Fruit fly (Drosophila melanogaster) whole organism, embryonic: ENCODE data around the gene CG18180.
A peak's percentile ranks its signal among the peaks of the same experiment; 100 is the strongest.

Source experiments
- Atf6 ChIP-seq: fragments of 200-800 bp; sonication (Bioruptor generic); IDR thresholded peaks from 2 replicates; pipeline ENCODE4 v1.3.6; 2022; ENCODE audit warnings: missing biosample characterization, missing genetic modification characterization
- CG10147 ChIP-seq: fragments of 200-800 bp; sonication (Bioruptor generic); optimal IDR thresholded peaks from 2 replicates; lab custom pipeline; 2019; ENCODE audit warnings: missing biosample characterization, mild to moderate bottlenecking, missing genetic modification characterization, moderate library complexity
- CG10321 ChIP-seq: fragments of 200-800 bp; sonication (Bioruptor generic); IDR thresholded peaks from 2 replicates; pipeline ENCODE4 v1.3.6; 2022; ENCODE audit warnings: missing biosample characterization, missing genetic modification characterization
- CG11696 ChIP-seq: fragments of 200-800 bp; sonication (Bioruptor generic); IDR thresholded peaks from 2 replicates; pipeline ENCODE4 v1.3.6; 2022; ENCODE audit warnings: missing biosample characterization, missing genetic modification characterization
- CG12391 ChIP-seq: fragments of 200-800 bp; sonication (Bioruptor generic); optimal IDR thresholded peaks from 3 replicates; lab custom pipeline; 2018; ENCODE audit warnings: missing biosample characterization, mild to moderate bottlenecking, missing genetic modification characterization, moderate library complexity
- CG13424 ChIP-seq: fragments of 200-800 bp; sonication (Bioruptor generic); optimal IDR thresholded peaks from 2 replicates; lab custom pipeline; 2019; ENCODE audit warnings: missing biosample characterization, mild to moderate bottlenecking, missing genetic modification characterization, moderate library complexity
- CG15696 ChIP-seq: fragments of 200-800 bp; sonication (Bioruptor generic); optimal IDR thresholded peaks from 2 replicates; lab custom pipeline; 2019; ENCODE audit warnings: missing biosample characterization, mild to moderate bottlenecking, missing genetic modification characterization, moderate library complexity
- CG17385 ChIP-seq: fragments of 200-800 bp; sonication (Bioruptor generic); optimal IDR thresholded peaks from 3 replicates; lab custom pipeline; 2018; ENCODE audit warnings: missing biosample characterization, mild to moderate bottlenecking, missing genetic modification characterization
- CG17568 ChIP-seq: fragments of 200-800 bp; sonication (Bioruptor generic); optimal IDR thresholded peaks from 2 replicates; lab custom pipeline; 2018; ENCODE audit warnings: missing biosample characterization, mild to moderate bottlenecking, missing genetic modification characterization, moderate library complexity
- CG18599 ChIP-seq: fragments of 200-800 bp; sonication (Bioruptor generic); optimal IDR thresholded peaks from 3 replicates; lab custom pipeline; 2017; ENCODE audit warnings: missing biosample characterization, missing genetic modification characterization, mild to moderate bottlenecking, moderate library complexity, missing genetic modification reagents
- CG30431 ChIP-seq: fragments of 200-800 bp; sonication (Bioruptor generic); optimal IDR thresholded peaks from 2 replicates; lab custom pipeline; 2017; ENCODE audit warnings: missing biosample characterization, missing genetic modification characterization
- CG31365 ChIP-seq: fragments of 200-800 bp; sonication (Bioruptor generic); optimal IDR thresholded peaks from 2 replicates; lab custom pipeline; 2018; ENCODE audit warnings: missing biosample characterization, mild to moderate bottlenecking, missing genetic modification characterization
- CG3163 ChIP-seq: fragments of 200-800 bp; sonication (Bioruptor generic); optimal IDR thresholded peaks from 3 replicates; lab custom pipeline; 2016; ENCODE audit warnings: missing biosample characterization, missing genetic modification characterization
- CG32532 ChIP-seq: fragments of 200-800 bp; sonication (Bioruptor generic); IDR thresholded peaks from 2 replicates; pipeline ENCODE4 v1.3.6; 2022; ENCODE audit warnings: missing biosample characterization, missing genetic modification characterization
- CG32772 ChIP-seq: fragments of 200-800 bp; sonication (Bioruptor generic); IDR thresholded peaks from 2 replicates; pipeline ENCODE4 v1.3.6; 2022; ENCODE audit warnings: missing biosample characterization, missing genetic modification characterization
- CG3281 ChIP-seq: fragments of 200-800 bp; sonication (Bioruptor generic); optimal IDR thresholded peaks from 3 replicates; lab custom pipeline; 2017; ENCODE audit warnings: missing biosample characterization, mild to moderate bottlenecking, missing genetic modification characterization
- CG4360 ChIP-seq: fragments of 200-800 bp; sonication (Bioruptor generic); IDR thresholded peaks from 2 replicates; pipeline ENCODE4 v1.3.6; 2022; ENCODE audit warnings: missing biosample characterization, missing genetic modification characterization
- CG4404 ChIP-seq: fragments of 200-800 bp; sonication (Bioruptor generic); IDR thresholded peaks from 2 replicates; pipeline ENCODE4 v1.3.6; 2022; ENCODE audit warnings: missing biosample characterization, missing genetic modification characterization
- CG4854 ChIP-seq: fragments of 200-800 bp; sonication (Bioruptor generic); optimal IDR thresholded peaks from 2 replicates; lab custom pipeline; 2016; ENCODE audit warnings: missing biosample characterization, missing genetic modification characterization, inconsistent platforms
- CG7357 ChIP-seq: fragments of 200-800 bp; sonication (Bioruptor generic); IDR thresholded peaks from 3 replicates; pipeline ENCODE4 v1.3.6; 2022; ENCODE audit warnings: missing biosample characterization, missing genetic modification characterization
- CG7372 ChIP-seq: fragments of 200-800 bp; sonication (Bioruptor generic); IDR thresholded peaks from 2 replicates; pipeline ENCODE4 v1.3.6; 2022; ENCODE audit warnings: missing biosample characterization, missing genetic modification characterization
- CG7963 ChIP-seq: fragments of 200-800 bp; sonication (Bioruptor generic); IDR thresholded peaks from 3 replicates; pipeline ENCODE4 v1.3.6; 2022; ENCODE audit warnings: missing biosample characterization, missing genetic modification characterization; ENCODE audit not compliant: partially characterized antibody
- CG7987 ChIP-seq: fragments of 200-800 bp; sonication (Bioruptor generic); optimal IDR thresholded peaks from 2 replicates; lab custom pipeline; 2018; ENCODE audit warnings: missing biosample characterization, mild to moderate bottlenecking, missing genetic modification characterization, moderate library complexity
- CG8478 ChIP-seq: fragments of >200 bp; optimal IDR thresholded peaks from 2 replicates; lab custom pipeline; 2018
- CG9932 ChIP-seq: fragments of 200-800 bp; sonication (Bioruptor generic); IDR thresholded peaks from 2 replicates; pipeline ENCODE4 v1.3.6; 2022; ENCODE audit warnings: missing biosample characterization, missing genetic modification characterization
- CoRest ChIP-seq: fragments of 200-800 bp; sonication (Bioruptor generic); optimal IDR thresholded peaks from 3 replicates; lab custom pipeline; 2018; ENCODE audit warnings: missing biosample characterization, mild to moderate bottlenecking, missing genetic modification characterization, moderate library complexity
- Doc3 ChIP-seq: fragments of 200-800 bp; sonication (Bioruptor generic); IDR thresholded peaks from 3 replicates; pipeline ENCODE4 v1.3.6; 2022; ENCODE audit warnings: missing biosample characterization, missing genetic modification characterization; ENCODE audit not compliant: partially characterized antibody
- E2f2 ChIP-seq: fragments of 200-800 bp; sonication (Bioruptor generic); IDR thresholded peaks from 2 replicates; pipeline ENCODE4 v1.3.6; 2022; ENCODE audit warnings: missing biosample characterization, missing genetic modification characterization
- Hand ChIP-seq: fragments of 200-800 bp; sonication (Bioruptor generic); optimal IDR thresholded peaks from 2 replicates; lab custom pipeline; 2017; ENCODE audit warnings: mild to moderate bottlenecking, missing biosample characterization, missing genetic modification reagents, missing genetic modification characterization
- Hr78 ChIP-seq, 2 experiments: fragments of 200-800 bp in 1 of 2; fragments of >200 bp in 1 of 2; sonication (Bioruptor generic) in 1 of 2; optimal IDR thresholded peaks; 2 replicates each; lab custom pipeline; 2017 to 2019; ENCODE audit warnings: missing biosample characterization in 2 of 2, missing genetic modification characterization in 2 of 2, mild to moderate bottlenecking in 1 of 2, moderate library complexity in 1 of 2
- MBD-R2 ChIP-seq: fragments of 200-800 bp; sonication (Bioruptor generic); IDR thresholded peaks from 2 replicates; pipeline ENCODE4 v1.3.6; 2022; ENCODE audit warnings: missing biosample characterization, missing genetic modification characterization
- Nf-YB ChIP-seq: fragments of 200-800 bp; sonication (Bioruptor generic); optimal IDR thresholded peaks from 3 replicates; lab custom pipeline; 2019; ENCODE audit warnings: missing biosample characterization, mild to moderate bottlenecking, missing genetic modification characterization, moderate library complexity
- Rfx ChIP-seq: fragments of 200-800 bp; sonication (Bioruptor generic); IDR thresholded peaks from 2 replicates; pipeline ENCODE4 v1.3.6; 2022; ENCODE audit warnings: missing biosample characterization, missing genetic modification characterization
- ap ChIP-seq: fragments of 200-800 bp; sonication (Bioruptor generic); IDR thresholded peaks from 2 replicates; pipeline ENCODE4 v1.3.6; 2022; ENCODE audit warnings: missing biosample characterization, missing genetic modification characterization
- az2 ChIP-seq: fragments of 200-800 bp; sonication (Bioruptor generic); optimal IDR thresholded peaks from 3 replicates; lab custom pipeline; 2016; ENCODE audit warnings: missing biosample characterization, missing genetic modification characterization
- br ChIP-seq: fragments of >200 bp; optimal IDR thresholded peaks from 2 replicates; lab custom pipeline; 2017
- dm ChIP-seq: fragments of 200-800 bp; sonication (Bioruptor generic); optimal IDR thresholded peaks from 3 replicates; lab custom pipeline; 2016; ENCODE audit warnings: missing biosample characterization, missing genetic modification characterization
- dmrt99B ChIP-seq: fragments of 200-800 bp; sonication (Bioruptor generic); optimal IDR thresholded peaks from 2 replicates; lab custom pipeline; 2018; ENCODE audit warnings: missing biosample characterization, mild to moderate bottlenecking, missing genetic modification characterization, moderate library complexity
- gsb-n ChIP-seq: fragments of 200-800 bp; sonication (Bioruptor generic); optimal IDR thresholded peaks from 3 replicates; lab custom pipeline; 2018; ENCODE audit warnings: missing biosample characterization, mild to moderate bottlenecking, missing genetic modification characterization
- mirr ChIP-seq: fragments of 200-800 bp; sonication (Bioruptor generic); optimal IDR thresholded peaks from 3 replicates; lab custom pipeline; 2018; ENCODE audit warnings: missing biosample characterization, mild to moderate bottlenecking, missing genetic modification characterization
- nerfin-1 ChIP-seq: fragments of 200-800 bp; sonication (Bioruptor generic); optimal IDR thresholded peaks from 3 replicates; lab custom pipeline; 2019; ENCODE audit warnings: missing biosample characterization, mild to moderate bottlenecking, missing genetic modification characterization, moderate library complexity
- org-1 ChIP-seq: fragments of 200-800 bp; sonication (Bioruptor generic); optimal IDR thresholded peaks from 2 replicates; lab custom pipeline; 2017; ENCODE audit warnings: missing biosample characterization, missing genetic modification characterization
- p53 ChIP-seq: fragments of 200-800 bp; sonication (Bioruptor generic); optimal IDR thresholded peaks from 2 replicates; lab custom pipeline; 2016; ENCODE audit warnings: missing biosample characterization, missing genetic modification characterization
- peb ChIP-seq: fragments of 200-800 bp; sonication (Bioruptor generic); IDR thresholded peaks from 2 replicates; pipeline ENCODE4 v1.3.6; 2022; ENCODE audit warnings: missing biosample characterization, missing genetic modification characterization
- pros ChIP-seq: fragments of 200-800 bp; sonication (Bioruptor generic); optimal IDR thresholded peaks from 3 replicates; lab custom pipeline; 2019; ENCODE audit warnings: missing biosample characterization, mild to moderate bottlenecking, missing genetic modification characterization, moderate library complexity
- rib ChIP-seq: fragments of 200-800 bp; sonication (Bioruptor generic); IDR thresholded peaks from 2 replicates; pipeline ENCODE4 v1.3.6; 2022; ENCODE audit warnings: missing biosample characterization, missing genetic modification characterization
- sr ChIP-seq: fragments of 200-800 bp; sonication (Bioruptor generic); IDR thresholded peaks from 3 replicates; pipeline ENCODE4 v1.3.6; 2022; ENCODE audit warnings: missing biosample characterization, missing genetic modification characterization
- sug ChIP-seq: fragments of 200-800 bp; optimal IDR thresholded peaks from 2 replicates; lab custom pipeline; 2019; ENCODE audit warnings: missing biosample characterization, mild to moderate bottlenecking, missing genetic modification characterization, moderate library complexity
- trem ChIP-seq: fragments of 200-800 bp; optimal IDR thresholded peaks from 3 replicates; lab custom pipeline; 2019; ENCODE audit warnings: missing biosample characterization, mild to moderate bottlenecking, missing genetic modification characterization, moderate library complexity
- wek ChIP-seq: fragments of 200-800 bp; sonication (Bioruptor generic); optimal IDR thresholded peaks from 3 replicates; lab custom pipeline; 2018; ENCODE audit warnings: missing biosample characterization, mild to moderate bottlenecking, missing genetic modification characterization, moderate library complexity
- zf30C ChIP-seq: fragments of 200-800 bp; sonication (Bioruptor generic); optimal IDR thresholded peaks from 3 replicates; lab custom pipeline; 2018; ENCODE audit warnings: missing biosample characterization, mild to moderate bottlenecking, missing genetic modification characterization

CG18180 gene

DNA sequence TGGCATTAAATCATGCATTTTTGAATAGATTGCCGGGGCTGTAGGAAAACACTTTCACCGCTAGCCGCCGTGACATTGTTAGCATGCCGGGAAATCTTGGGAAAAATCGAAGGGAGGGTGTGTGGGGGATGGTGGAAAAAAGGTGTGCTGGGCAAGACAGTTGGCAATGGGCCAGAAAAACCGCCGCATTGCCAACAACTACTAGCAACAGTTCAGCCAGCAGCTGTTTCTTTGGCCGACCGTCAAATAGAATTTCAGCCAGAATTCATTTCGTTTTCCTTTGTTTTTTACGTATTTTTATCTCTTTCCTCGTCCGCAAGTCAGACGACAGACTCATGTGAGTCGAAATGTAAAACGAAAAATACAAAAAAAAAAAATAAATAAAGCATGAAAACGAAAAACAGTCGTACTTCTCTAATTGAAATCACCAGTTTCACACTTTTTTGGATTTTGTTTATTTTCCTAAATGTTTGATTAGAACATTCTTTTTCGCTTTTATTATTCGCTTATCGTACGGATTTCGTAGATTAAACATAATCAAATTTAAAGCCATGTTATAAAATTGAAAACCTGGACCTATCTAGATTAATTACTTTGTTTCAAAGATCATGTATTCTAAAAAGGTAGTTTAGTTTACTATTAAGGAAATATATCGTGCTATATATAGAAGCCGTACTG is 50.1 kb downstream of the CG18180 start (continued):
- TF ChIP-seq MBD-R2 (0 out of 2 replicates have a peak, but pooled peaks have one; percentile 8), CG3163 (GFP tag; lab: Kevin White, UChicago) (no peak), CG10147 (GFP tag; lab: Kevin White, UChicago) (peak; percentile 38), CG30431 (GFP tag; lab: Kevin White, UChicago) (no peak), sug (tag; lab: Kevin White, UChicago) (no peak), gsb-n (tag; lab: Kevin White, UChicago) (no peak), Nf-YB (GFP tag; lab: Kevin White, UChicago) (no peak), CG17568 (GFP tag; lab: Kevin White, UChicago) (no peak), peb (GFP tag; lab: Robert Waterston, UW) (no peak), Rfx (GFP tag; lab: Robert Waterston, UW) (peak; percentile 41), pros (GFP tag; lab: Kevin White, UChicago) (no peak), CG3281 (GFP tag; lab: Kevin White, UChicago) (peak; percentile 70), az2 (GFP tag; lab: Kevin White, UChicago) (no peak), Doc3 (GFP tag; lab: Robert Waterston, UW) (no peak), CG18599 (peak; percentile 73), nerfin-1 (no peak), wek (GFP tag; lab: Kevin White, UChicago) (no peak), br (no peak), ap (GFP tag; lab: Robert Waterston, UW) (0 out of 2 replicates have a peak, but pooled peaks have one; percentile 6), CG32772 (GFP tag; lab: Robert Waterston, UW) (no peak), CG12391 (tag; lab: Kevin White, UChicago) (no peak), CG9932 (peak; percentile 34; the same call in 1 of the 2 replicates), CG7987 (GFP tag; lab: Kevin White, UChicago) (no peak), CG4360 (no peak), CG15696 (no peak), CG31365 (tag; lab: Kevin White, UChicago) (no peak), org-1 (peak; percentile 18), E2f2 (GFP tag; lab: Robert Waterston, UW) (no peak), rib (no peak), zf30C (GFP tag; lab: Kevin White, UChicago) (no peak), dmrt99B (no peak), CG4404 (GFP tag; lab: Robert Waterston, UW) (no peak), CG7372 (GFP tag; lab: Robert Waterston, UW) (no peak), mirr (no peak), CG4854 (GFP tag; lab: Kevin White, UChicago) (no peak), CG32532 (peak; percentile 50; the same call in 1 of the 2 replicates), CG17385 (peak; percentile 48), CG7963 (GFP tag; lab: Robert Waterston, UW) (no peak), Atf6 (GFP tag; lab: Robert Waterston, UW) (peak; percentile 28; the same call in 1 of the 2 replicates), trem (tag; lab: Kevin White, UChicago) (no peak), CG13424 (tag; lab: Kevin White, UChicago) (peak; percentile 53), Hand (GFP tag; lab: Kevin White, UChicago) (no peak), sr (GFP tag; lab: Robert Waterston, UW) (no peak), CG8478 (lab: Kevin White, UChicago) (no peak), CG10321 (no peak), CoRest (peak; percentile 58), Hr78 (GFP tag; optimal IDR thresholded peaks at IDR 0.05; lab: Kevin White, UChicago) (no peak), p53 (GFP tag; lab: Kevin White, UChicago) (no peak), CG7357 (no peak), CG11696 (GFP tag; lab: Robert Waterston, UW) (no peak), dm (GFP tag; lab: Kevin White, UChicago) (no peak)
